Worm (Caenorhabditis elegans): ENCODE data around the gene C49C3.8.

DNA sequence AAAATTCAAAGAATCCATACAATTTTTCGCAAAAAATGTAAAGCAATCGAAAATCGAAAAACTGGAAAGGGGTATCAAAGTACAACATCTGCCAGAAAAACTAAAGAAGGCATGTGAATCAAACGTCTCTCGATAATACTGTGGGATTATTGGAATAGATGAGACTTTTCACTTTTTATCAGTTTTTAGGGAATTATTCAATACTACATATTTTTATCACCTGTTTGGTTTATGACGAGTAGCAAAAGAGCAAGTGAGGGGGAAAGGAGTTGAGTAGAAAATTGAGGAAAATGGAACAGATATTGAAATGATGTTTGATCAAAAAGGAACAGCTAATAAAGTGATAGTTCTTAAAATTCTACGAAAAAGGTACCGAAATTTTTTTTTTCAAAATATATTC is 41.9 kb upstream of the C49C3.8 start:
- TF ChIP-seq nhr-76 (tag; optimal IDR thresholded peaks at IDR 0.05) (no peak), D1046.2 (GFP tag; IDR thresholded peaks at IDR 0.05) (no peak), lim-7 (GFP tag; IDR thresholded peaks at IDR 0.05) (no peak), ceh-28 (tag; optimal IDR thresholded peaks at IDR 0.05) (no peak), ama-1 (optimal IDR thresholded peaks at IDR 0.05) (no peak), zip-2 (tag; optimal IDR thresholded peaks at IDR 0.05) (no peak), spr-3 (GFP tag; optimal IDR thresholded peaks at IDR 0.05) (no peak), nhr-11 (tag; optimal IDR thresholded peaks at IDR 0.05) (no peak), tag-97 (GFP tag; IDR thresholded peaks at IDR 0.05) (no peak), fkh-10 (GFP tag; optimal IDR thresholded peaks at IDR 0.05) (no peak), nhr-28 (tag; optimal IDR thresholded peaks at IDR 0.05) (no peak), tra-1 (GFP tag; IDR thresholded peaks at IDR 0.05) (no peak), ZK546.5 (tag; optimal IDR thresholded peaks at IDR 0.05) (no peak), F10B5.3 (tag; optimal IDR thresholded peaks at IDR 0.05) (no peak)
